Worm (Caenorhabditis elegans) whole organism, L2 larva: Measurements from ENCODE around the gene R12B2.8.

Experiments
- elt-1 ChIP-seq: fragments of 150-350 bp; optimal IDR thresholded peaks from 2 replicates; lab custom pipeline; 2014; ENCODE audit warnings: missing biosample characterization, missing genetic modification characterization
- elt-3 ChIP-seq: sonication (generic microtip); optimal IDR thresholded peaks from 2 replicates; lab custom pipeline; 2017; ENCODE audit warnings: missing biosample characterization, missing genetic modification characterization
- gmeb-1 ChIP-seq: fragments of 150-350 bp; optimal IDR thresholded peaks from 2 replicates; lab custom pipeline; 2014; ENCODE audit warnings: missing biosample characterization, missing genetic modification characterization
- lin-39 ChIP-seq: fragments of 150-350 bp; optimal IDR thresholded peaks from 2 replicates; lab custom pipeline; 2014; ENCODE audit warnings: missing biosample characterization, missing genetic modification reagents, missing genetic modification characterization
- lsy-2 ChIP-seq, 2 experiments: fragments of 150-350 bp in 1 of 2; sonication (generic microtip) in 1 of 2; optimal IDR thresholded peaks; 2 replicates each; lab custom pipeline; 2014 to 2017; ENCODE audit warnings: missing biosample characterization in 2 of 2, missing genetic modification characterization in 2 of 2
- mab-5 ChIP-seq: fragments of 150-350 bp; optimal IDR thresholded peaks from 2 replicates; lab custom pipeline; 2014; ENCODE audit warnings: missing biosample characterization, missing genetic modification characterization
- nhr-23 ChIP-seq: fragments of 150-350 bp; optimal IDR thresholded peaks from 2 replicates; lab custom pipeline; 2014; ENCODE audit warnings: missing biosample characterization, missing genetic modification reagents, missing genetic modification characterization
- nhr-25 ChIP-seq: fragments of 150-350 bp; sonication (generic microtip); optimal IDR thresholded peaks from 3 replicates; lab custom pipeline; 2014; ENCODE audit warnings: missing biosample characterization, missing genetic modification characterization
- nhr-6 ChIP-seq: fragments of 150-350 bp; optimal IDR thresholded peaks from 2 replicates; lab custom pipeline; 2014; ENCODE audit warnings: missing biosample characterization, missing genetic modification characterization
- nhr-77 ChIP-seq: fragments of 150-350 bp; optimal IDR thresholded peaks from 2 replicates; lab custom pipeline; 2014; ENCODE audit warnings: missing biosample characterization, missing genetic modification characterization
- sma-9 ChIP-seq, 2 experiments: fragments of 150-350 bp in 1 of 2; sonication (generic microtip) in 1 of 2; optimal IDR thresholded peaks; 2 replicates each; lab custom pipeline; 2014 to 2016; ENCODE audit warnings: missing genetic modification characterization in 2 of 2, mild to moderate bottlenecking in 1 of 2, missing biosample characterization in 1 of 2, missing compliant biosample characterization in 1 of 2, missing genetic modification reagents in 1 of 2, moderate library complexity in 1 of 2
- unc-39 ChIP-seq: fragments of 150-350 bp; optimal IDR thresholded peaks from 2 replicates; lab custom pipeline; 2014; ENCODE audit warnings: missing biosample characterization, missing genetic modification characterization
- unc-62 ChIP-seq: fragments of 150-350 bp; optimal IDR thresholded peaks from 2 replicates; lab custom pipeline; 2014; ENCODE audit warnings: missing biosample characterization, missing genetic modification reagents, missing genetic modification characterization

DNA sequence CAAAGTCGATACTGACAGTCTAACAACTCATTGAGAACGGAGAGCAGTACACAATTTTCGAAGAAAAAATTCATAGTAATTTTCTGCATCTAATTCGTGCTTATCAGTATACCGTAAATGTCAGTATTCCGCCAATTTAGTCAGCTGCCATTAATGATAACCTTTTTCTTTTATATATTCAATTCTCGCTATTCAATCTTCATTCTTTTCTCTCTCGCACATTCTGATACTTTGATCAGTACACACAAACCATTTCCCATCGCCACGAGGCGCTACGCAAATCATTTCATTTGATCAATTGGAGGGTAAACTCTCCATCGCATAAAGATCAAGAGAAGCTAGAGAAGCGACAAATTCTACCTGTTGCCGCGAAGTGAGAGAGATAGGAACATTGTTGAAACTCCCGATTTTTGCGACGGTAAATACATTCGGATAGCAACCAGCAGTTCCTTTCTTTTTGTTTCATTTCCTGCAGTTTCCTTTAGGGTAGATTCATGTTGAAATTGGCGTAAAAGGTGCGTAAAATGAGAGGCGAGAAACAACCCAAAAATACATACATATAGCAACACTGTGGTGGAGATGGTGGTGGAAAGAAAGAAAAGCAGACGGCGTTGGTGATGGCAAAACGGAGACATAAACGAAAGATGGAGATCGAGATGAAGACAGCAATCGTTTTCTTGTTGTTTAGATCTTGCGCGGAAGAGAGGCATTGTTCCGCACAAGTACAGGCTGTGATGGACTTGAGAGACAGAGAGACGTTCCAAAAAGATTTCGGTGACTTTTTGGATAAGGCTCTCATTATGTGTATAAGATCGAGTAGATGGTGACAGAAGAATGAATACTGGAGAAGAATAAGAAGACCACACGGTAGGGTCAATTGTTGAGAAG lies 14.7 kb downstream of the R12B2.8 start:
- TF ChIP-seq nhr-25 (tag; lab: Kevin White, UChicago), result peak; percentile 54
- TF ChIP-seq elt-3 (tag; lab: Kevin White, UChicago), result no peak
- TF ChIP-seq unc-39 (tag; lab: Kevin White, UChicago), result no peak
- TF ChIP-seq nhr-23 (tag; lab: Kevin White, UChicago), result no peak
- TF ChIP-seq sma-9 (GFP tag; optimal IDR thresholded peaks at IDR 0.05; lab: Kevin White, UChicago), result peak; percentile 89
- no peak for TF ChIP-seq sma-9 (tag; optimal IDR thresholded peaks at IDR 0.05; lab: Kevin White, UChicago)
- TF ChIP-seq mab-5 (tag; lab: Kevin White, UChicago), result no peak
- peak; percentile 96 for TF ChIP-seq elt-1 (tag; lab: Kevin White, UChicago)
- TF ChIP-seq unc-62 (GFP tag; lab: Kevin White, UChicago), result no peak
- no peak for TF ChIP-seq lin-39
- peak; percentile 53 for TF ChIP-seq gmeb-1 (tag; lab: Kevin White, UChicago)
- TF ChIP-seq nhr-77 (tag; lab: Kevin White, UChicago), result no peak
- TF ChIP-seq lsy-2 (tag; optimal IDR thresholded peaks at IDR 0.05; lab: Kevin White, UChicago), result peak in 1 of 2 experiments; percentile 58
- no peak for TF ChIP-seq nhr-6 (tag; lab: Kevin White, UChicago)
